Worm (Caenorhabditis elegans): ENCODE results near the gene abl-1.

DNA sequence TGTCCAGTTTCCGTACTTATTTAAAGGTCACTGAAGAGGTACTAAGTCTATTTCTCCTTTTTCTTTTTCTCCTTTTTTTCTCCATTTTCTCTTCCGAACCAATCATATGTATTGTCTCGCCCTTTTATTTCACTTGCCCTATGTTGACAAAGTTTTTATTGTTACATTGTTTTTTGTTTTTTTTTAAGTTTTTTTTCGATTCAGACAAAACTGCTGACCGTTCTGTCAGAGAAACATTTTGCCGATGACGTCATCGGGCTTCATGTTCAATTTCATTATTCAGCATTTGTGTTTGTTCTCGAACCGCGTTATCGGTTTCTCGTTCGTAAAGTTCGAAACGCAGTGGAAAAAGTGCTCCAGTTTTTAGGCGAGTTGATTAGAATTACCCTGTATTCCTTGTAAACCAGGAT, 15.4 kb upstream of the abl-1 start:
- no peak for TF ChIP-seq snpc-4 (tag; optimal IDR thresholded peaks at IDR 0.05)
- TF ChIP-seq nhr-76 (tag; optimal IDR thresholded peaks at IDR 0.05), result no peak
- no peak for TF ChIP-seq nhr-2 (tag; optimal IDR thresholded peaks at IDR 0.05)
- no peak for TF ChIP-seq lin-13 (tag; optimal IDR thresholded peaks at IDR 0.05)
- TF ChIP-seq cnd-1 (tag; optimal IDR thresholded peaks at IDR 0.05), result no peak
- no peak for TF ChIP-seq nhr-237 (tag; optimal IDR thresholded peaks at IDR 0.05)
